Worm (Caenorhabditis elegans) whole organism, young adult: ENCODE measurements around the gene srbc-84.

Experiments
- B0019.2 ChIP-seq: fragments of 200-800 bp; sonication (Bioruptor generic); conservative IDR thresholded peaks from 2 replicates; pipeline ENCODE4 v1.3.6; 2022; ENCODE audit warnings: missing genetic modification reagents, missing genetic modification characterization, missing compliant biosample characterization
- B0035.1 ChIP-seq: sonication (generic microtip); optimal IDR thresholded peaks from 2 replicates; lab custom pipeline; 2016; ENCODE audit warnings: missing genetic modification characterization, mild to moderate bottlenecking, missing compliant biosample characterization, missing genotype, missing genetic modification reagents
- C06A6.2 ChIP-seq: fragments of 200-800 bp; sonication (Bioruptor generic); conservative IDR thresholded peaks from 2 replicates; pipeline ENCODE4 v1.3.6; 2022; ENCODE audit warnings: missing genetic modification characterization, missing compliant biosample characterization
- F10E7.11 ChIP-seq: sonication (generic microtip); optimal IDR thresholded peaks from 2 replicates; lab custom pipeline; 2017; ENCODE audit warnings: mild to moderate bottlenecking, missing genetic modification characterization, moderate library complexity, missing compliant biosample characterization
- F22D6.2 ChIP-seq: sonication (generic microtip); optimal IDR thresholded peaks from 2 replicates; lab custom pipeline; 2016; ENCODE audit warnings: mild to moderate bottlenecking, missing genetic modification characterization, missing compliant biosample characterization
- F37B4.10 ChIP-seq: fragments of 200-800 bp; sonication (Bioruptor generic); IDR thresholded peaks from 2 replicates; pipeline ENCODE4 v1.3.6; 2022; ENCODE audit warnings: missing genetic modification characterization, missing compliant biosample characterization
- F39B2.1 ChIP-seq: fragments of 200-800 bp; sonication (Bioruptor generic); IDR thresholded peaks from 2 replicates; pipeline ENCODE4 v1.3.6; 2022; ENCODE audit warnings: missing genetic modification reagents, missing genetic modification characterization, missing compliant biosample characterization
- F52B5.7 ChIP-seq: sonication (generic microtip); optimal IDR thresholded peaks from 2 replicates; lab custom pipeline; 2016; ENCODE audit warnings: mild to moderate bottlenecking, missing genetic modification characterization, missing compliant biosample characterization
- K11D2.4 ChIP-seq: fragments of 200-800 bp; sonication (Bioruptor generic); IDR thresholded peaks from 2 replicates; pipeline ENCODE4 v1.3.6; 2022; ENCODE audit warnings: missing genetic modification reagents, missing genetic modification characterization, missing compliant biosample characterization
- K12H6.12 ChIP-seq: fragments of 200-800 bp; sonication (Bioruptor generic); optimal IDR thresholded peaks from 2 replicates; lab custom pipeline; 2018; ENCODE audit warnings: mild to moderate bottlenecking, missing genetic modification characterization, missing compliant biosample characterization
- Y95B8A.8 ChIP-seq: fragments of 200-800 bp; sonication (Bioruptor generic); IDR thresholded peaks from 2 replicates; pipeline ENCODE4 v1.3.6; 2022; ENCODE audit warnings: missing genetic modification reagents, missing genetic modification characterization, missing compliant biosample characterization
- akir-1 ChIP-seq: fragments of 200-800 bp; sonication (Bioruptor generic); optimal IDR thresholded peaks from 2 replicates; lab custom pipeline; 2018; ENCODE audit warnings: mild to moderate bottlenecking, missing genetic modification characterization, moderate library complexity, missing compliant biosample characterization
- ama-1 ChIP-seq, 3 experiments: fragments of 150-350 bp in 1 of 3; sonication (generic microtip) in 2 of 3; optimal IDR thresholded peaks; 2 replicates each; lab custom pipeline; 2014 to 2018; ENCODE audit warnings: missing biosample characterization in 2 of 3, missing genetic modification characterization in 2 of 3, missing genetic modification reagents in 2 of 3
- aptf-2 ChIP-seq: fragments of 200-800 bp; sonication (Bioruptor generic); conservative IDR thresholded peaks from 2 replicates; pipeline ENCODE4 v1.3.6; 2022; ENCODE audit warnings: missing genetic modification reagents, missing genetic modification characterization, missing compliant biosample characterization
- atf-7 ChIP-seq: sonication (generic microtip); optimal IDR thresholded peaks from 2 replicates; lab custom pipeline; 2017; ENCODE audit warnings: mild to moderate bottlenecking, missing genetic modification characterization, missing compliant biosample characterization
- bed-1 ChIP-seq: fragments of 200-800 bp; sonication (Bioruptor generic); IDR thresholded peaks from 2 replicates; pipeline ENCODE4 v1.3.6; 2022; ENCODE audit warnings: missing genetic modification reagents, missing genetic modification characterization, missing compliant biosample characterization
- ccch-3 ChIP-seq: fragments of 200-800 bp; sonication (Bioruptor generic); optimal IDR thresholded peaks from 2 replicates; lab custom pipeline; 2018; ENCODE audit warnings: mild to moderate bottlenecking, missing genetic modification characterization, missing compliant biosample characterization
- cebp-2 ChIP-seq: fragments of 200-800 bp; sonication (Bioruptor generic); IDR thresholded peaks from 2 replicates; pipeline ENCODE4 v1.3.6; 2022; ENCODE audit warnings: missing genetic modification characterization, missing compliant biosample characterization
- ceh-100 ChIP-seq: fragments of 200-800 bp; sonication (Bioruptor generic); IDR thresholded peaks from 2 replicates; pipeline ENCODE4 v1.3.6; 2022; ENCODE audit warnings: missing genetic modification reagents, missing genetic modification characterization, missing compliant biosample characterization
- ceh-27 ChIP-seq: fragments of 200-800 bp; sonication (Bioruptor generic); optimal IDR thresholded peaks from 2 replicates; lab custom pipeline; 2018; ENCODE audit warnings: mild to moderate bottlenecking, missing genetic modification characterization, moderate library complexity, missing compliant biosample characterization
- ceh-58 ChIP-seq: fragments of 200-800 bp; sonication (Bioruptor generic); IDR thresholded peaks from 2 replicates; pipeline ENCODE4 v1.3.6; 2022; ENCODE audit warnings: missing genetic modification characterization, missing compliant biosample characterization
- ceh-79 ChIP-seq: sonication (generic microtip); optimal IDR thresholded peaks from 2 replicates; lab custom pipeline; 2017; ENCODE audit warnings: mild to moderate bottlenecking, missing genetic modification characterization, missing compliant biosample characterization
- ceh-91 ChIP-seq: fragments of 200-800 bp; sonication (Bioruptor generic); IDR thresholded peaks from 2 replicates; pipeline ENCODE4 v1.3.6; 2022; ENCODE audit warnings: missing genetic modification reagents, missing genetic modification characterization, missing compliant biosample characterization
- efl-1 ChIP-seq: fragments of 150-350 bp; optimal IDR thresholded peaks from 2 replicates; lab custom pipeline; 2014; ENCODE audit warnings: missing biosample characterization, missing genetic modification reagents, missing genetic modification characterization
- egl-18 ChIP-seq: fragments of 200-800 bp; sonication (Bioruptor generic); IDR thresholded peaks from 2 replicates; pipeline ENCODE4 v1.3.6; 2022; ENCODE audit warnings: missing genetic modification reagents, missing genetic modification characterization, missing compliant biosample characterization
- fkh-3 ChIP-seq: sonication (generic microtip); optimal IDR thresholded peaks from 2 replicates; lab custom pipeline; 2016; ENCODE audit warnings: mild to moderate bottlenecking, missing genetic modification characterization, missing compliant biosample characterization
- hmg-1.2 ChIP-seq: fragments of 200-800 bp; sonication (Bioruptor generic); IDR thresholded peaks from 2 replicates; pipeline ENCODE4 v1.3.6; 2022; ENCODE audit warnings: missing genetic modification reagents, missing genetic modification characterization, missing compliant biosample characterization
- let-607 ChIP-seq, 2 experiments: fragments of 200-800 bp in 1 of 2; sonication (Bioruptor generic) in 1 of 2; sonication (generic microtip) in 1 of 2; optimal IDR thresholded peaks; 2 replicates each; lab custom pipeline; 2016 to 2018; ENCODE audit warnings: mild to moderate bottlenecking in 2 of 2, missing compliant biosample characterization in 2 of 2, missing genetic modification characterization in 2 of 2, moderate library complexity in 2 of 2, missing genotype in 1 of 2
- lin-26 ChIP-seq: fragments of 200-800 bp; sonication (Bioruptor generic); IDR thresholded peaks from 2 replicates; pipeline ENCODE4 v1.3.6; 2022; ENCODE audit warnings: missing genetic modification reagents, missing genetic modification characterization, missing compliant biosample characterization
- lin-35 ChIP-seq, 3 experiments: fragments of 150-350 bp in 2 of 3; sonication (generic microtip) in 1 of 3; optimal IDR thresholded peaks; 2 replicates each; lab custom pipeline; 2014 to 2018; ENCODE audit warnings: missing biosample characterization in 3 of 3, missing genetic modification characterization in 3 of 3, missing genetic modification reagents in 3 of 3
- lin-40 ChIP-seq: sonication (generic microtip); optimal IDR thresholded peaks from 2 replicates; lab custom pipeline; 2016; ENCODE audit warnings: missing genetic modification characterization, mild to moderate bottlenecking, missing compliant biosample characterization, missing genotype, missing genetic modification reagents
- lsl-1 ChIP-seq: fragments of 200-800 bp; sonication (Bioruptor generic); optimal IDR thresholded peaks from 2 replicates; lab custom pipeline; 2018; ENCODE audit warnings: mild to moderate bottlenecking, missing genetic modification characterization, moderate library complexity, missing compliant biosample characterization
- mcd-1 ChIP-seq: fragments of 200-800 bp; sonication (Bioruptor generic); IDR thresholded peaks from 2 replicates; pipeline ENCODE4 v1.3.6; 2022; ENCODE audit warnings: missing genetic modification reagents, missing genetic modification characterization, missing compliant biosample characterization
- mxl-1 ChIP-seq: sonication (generic microtip); optimal IDR thresholded peaks from 2 replicates; lab custom pipeline; 2016; ENCODE audit warnings: missing genetic modification characterization, missing compliant biosample characterization
- nfyb-1 ChIP-seq: fragments of 200-800 bp; sonication (Bioruptor generic); IDR thresholded peaks from 2 replicates; pipeline ENCODE4 v1.3.6; 2022; ENCODE audit warnings: missing genetic modification reagents, missing genetic modification characterization, missing compliant biosample characterization
- nhr-179 ChIP-seq: sonication (generic microtip); optimal IDR thresholded peaks from 2 replicates; lab custom pipeline; 2016; ENCODE audit warnings: mild to moderate bottlenecking, missing genetic modification characterization, missing compliant biosample characterization
- pha-4 ChIP-seq: fragments of 150-350 bp; sonication (generic microtip); optimal IDR thresholded peaks from 2 replicates; lab custom pipeline; 2014; ENCODE audit warnings: missing biosample characterization, missing genetic modification reagents, missing genetic modification characterization
- sdz-38 ChIP-seq: sonication (generic microtip); optimal IDR thresholded peaks from 2 replicates; lab custom pipeline; 2016; ENCODE audit warnings: missing genotype, missing genetic modification characterization, missing compliant biosample characterization
- sea-2 ChIP-seq: fragments of 200-800 bp; sonication (Bioruptor generic); IDR thresholded peaks from 2 replicates; pipeline ENCODE4 v1.3.6; 2022; ENCODE audit warnings: missing genetic modification characterization, missing compliant biosample characterization
- snpc-4 ChIP-seq, 5 experiments: fragments of 150-350 bp in 1 of 5; sonication (generic microtip) in 4 of 5; optimal IDR thresholded peaks; 2 replicates each; lab custom pipeline; 2014 to 2018; ENCODE audit warnings: missing genetic modification characterization in 5 of 5, missing biosample characterization in 3 of 5, antibody characterized with exemption in 2 of 5, mild to moderate bottlenecking in 2 of 5, missing compliant biosample characterization in 2 of 5, missing genotype in 2 of 5, moderate library complexity in 2 of 5, missing genetic modification reagents in 1 of 5
- zim-3 ChIP-seq: sonication (generic microtip); optimal IDR thresholded peaks from 2 replicates; lab custom pipeline; 2017; ENCODE audit warnings: mild to moderate bottlenecking, missing genetic modification characterization, moderate library complexity, missing compliant biosample characterization
- ztf-18 ChIP-seq: sonication (generic microtip); optimal IDR thresholded peaks from 2 replicates; lab custom pipeline; 2016; ENCODE audit warnings: missing genotype, mild to moderate bottlenecking, missing genetic modification characterization, missing compliant biosample characterization
- ztf-26 ChIP-seq: sonication (generic microtip); optimal IDR thresholded peaks from 2 replicates; lab custom pipeline; 2017; ENCODE audit warnings: missing genetic modification characterization, missing compliant biosample characterization
- ztf-3 ChIP-seq: fragments of 200-800 bp; sonication (Bioruptor generic); optimal IDR thresholded peaks from 2 replicates; lab custom pipeline; 2018; ENCODE audit warnings: mild to moderate bottlenecking, missing genetic modification characterization, missing compliant biosample characterization

The srbc-84 gene

DNA sequence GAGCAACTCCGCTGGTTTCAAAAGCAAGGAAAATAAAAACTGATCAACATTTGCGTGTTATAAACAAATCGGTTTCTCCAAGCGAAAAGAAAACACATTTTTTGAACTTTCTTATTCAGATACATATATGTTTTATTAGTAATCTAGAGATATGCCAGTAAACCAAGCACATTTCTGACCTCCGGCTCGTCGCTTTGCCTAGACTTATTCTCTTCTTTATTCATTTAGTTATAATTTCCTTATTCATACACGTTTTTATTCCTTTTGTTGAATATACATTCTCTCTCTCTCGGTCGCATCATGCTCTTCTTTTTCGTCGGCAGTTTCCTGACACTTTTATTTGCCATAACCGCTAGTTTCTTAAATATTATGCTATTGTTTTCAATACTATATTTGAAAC is at the start of gene srbc-84:
srbc-84 (plus strand) TSS at position 301 of the 400 bp plus-strand sequence.
- TF ChIP-seq egl-18 (GFP tag; lab: Robert Waterston, UW) (no peak), C06A6.2 (no peak)

DNA sequence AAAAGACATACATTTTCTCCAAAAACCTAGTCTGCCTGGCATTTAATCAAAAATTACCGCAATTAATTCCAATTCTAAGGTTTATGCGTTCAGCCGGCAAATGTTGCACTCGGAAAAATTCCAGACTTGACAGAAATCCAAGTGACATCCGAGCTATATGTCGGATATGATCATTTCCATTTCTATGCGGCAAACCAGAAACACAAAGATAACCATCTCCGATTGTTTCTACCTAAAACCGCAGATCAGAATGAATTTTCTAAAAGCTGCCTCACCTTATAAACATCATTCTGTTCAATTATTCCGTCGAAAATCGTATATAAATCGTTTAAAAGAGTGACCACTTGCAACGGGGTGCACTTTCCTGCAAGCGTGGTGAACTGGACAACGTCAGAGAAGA is 49.7 kb upstream of the srbc-84 start:
- TF ChIP-seq pha-4 (tag; lab: Kevin White, UChicago) (no peak), F52B5.7 (tag; lab: Kevin White, UChicago) (no peak), B0019.2 (GFP tag; lab: Robert Waterston, UW) (no peak), mxl-1 (no peak), ceh-100 (GFP tag; lab: Robert Waterston, UW) (no peak), efl-1 (GFP tag; lab: Kevin White, UChicago) (no peak), nfyb-1 (no peak), lin-26 (no peak), lin-40 (no peak), mcd-1 (GFP tag; lab: Robert Waterston, UW) (no peak), ama-1 (optimal IDR thresholded peaks at IDR 0.05; lab: Kevin White, UChicago) (no peak), ama-1 (GFP tag; optimal IDR thresholded peaks at IDR 0.05; lab: Kevin White, UChicago) (no peak), ceh-79 (tag; lab: Kevin White, UChicago) (no peak), sea-2 (GFP tag; lab: Robert Waterston, UW) (no peak), akir-1 (GFP tag; lab: Kevin White, UChicago) (no peak), ztf-26 (no peak), F10E7.11 (tag; lab: Kevin White, UChicago) (no peak)

DNA sequence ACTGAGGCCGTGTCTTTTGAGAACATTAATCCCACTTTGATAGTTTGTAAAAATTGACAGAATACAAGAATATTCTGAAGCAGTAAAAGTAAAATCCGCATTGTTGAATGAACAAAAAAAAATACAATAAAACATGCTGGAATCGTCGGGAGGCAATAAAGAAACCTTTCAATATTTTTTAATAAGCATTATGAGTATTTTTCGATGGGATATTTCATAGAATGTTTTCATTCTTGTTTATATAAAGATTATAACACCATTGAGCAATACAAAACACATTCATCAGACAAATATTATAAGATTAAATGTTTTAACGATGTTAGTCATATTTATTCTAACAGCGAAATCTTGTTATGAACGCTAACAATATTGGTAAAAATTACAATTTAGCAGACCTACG is 45.1 kb upstream of the srbc-84 start, which contains the start of gene gcy-20:
gcy-20 (minus strand) TSS at position 101 of the 400 bp plus-strand sequence.
- no peak for TF ChIP-seq Y95B8A.8 (GFP tag; lab: Robert Waterston, UW)
- no peak for TF ChIP-seq K11D2.4
- no peak for TF ChIP-seq F39B2.1 (GFP tag; lab: Robert Waterston, UW)
- no peak for TF ChIP-seq fkh-3 (tag; lab: Kevin White, UChicago)
- no peak for TF ChIP-seq let-607 (tag; optimal IDR thresholded peaks at IDR 0.05; lab: Kevin White, UChicago)
- no peak for TF ChIP-seq K12H6.12 (tag; lab: Kevin White, UChicago)
- TF ChIP-seq aptf-2 = no peak
- TF ChIP-seq C06A6.2 = no peak
- TF ChIP-seq F37B4.10 = no peak
- TF ChIP-seq nfyb-1 = no peak
- TF ChIP-seq F22D6.2 = no peak
- TF ChIP-seq nhr-179 (tag; lab: Kevin White, UChicago) = no peak
- no peak for TF ChIP-seq cebp-2 (GFP tag; lab: Robert Waterston, UW)
- no peak for TF ChIP-seq zim-3 (tag; lab: Kevin White, UChicago)
- TF ChIP-seq efl-1 (GFP tag; lab: Kevin White, UChicago) = no peak
- TF ChIP-seq, all 124 proteins: peak for 0

DNA sequence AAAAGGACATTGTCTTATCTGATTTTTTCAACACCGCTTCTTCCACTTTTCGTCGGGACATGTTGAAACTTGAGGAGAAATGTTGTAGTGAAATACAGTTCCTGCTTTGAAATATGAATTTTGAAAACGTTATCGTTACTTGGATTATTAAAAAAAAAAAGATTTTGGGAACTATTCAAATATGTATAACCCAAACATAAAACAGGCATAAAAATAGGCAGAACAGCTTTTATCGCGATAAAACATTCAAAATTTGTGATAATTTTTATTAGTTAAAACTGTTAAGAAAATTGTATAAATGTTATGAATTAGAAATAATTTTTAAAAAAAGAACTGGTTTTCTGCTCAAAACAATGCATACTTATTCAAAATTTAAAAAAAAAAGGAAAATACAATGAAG is 42.4 kb upstream of the srbc-84 start, which contains the start of gene bgnt-1.3:
bgnt-1.3 (minus strand) TSS at position 101 of the 400 bp plus-strand sequence.
- TF ChIP-seq lin-40 (no peak), mcd-1 (GFP tag; lab: Robert Waterston, UW) (no peak), snpc-4 (GFP tag; optimal IDR thresholded peaks at IDR 0.05; lab: Kevin White, UChicago) (no peak), snpc-4 (tag; optimal IDR thresholded peaks at IDR 0.05; lab: Kevin White, UChicago) (no peak), atf-7 (no peak), bed-1 (GFP tag; lab: Robert Waterston, UW) (no peak), ceh-58 (GFP tag; lab: Robert Waterston, UW) (no peak), hmg-1.2 (GFP tag; lab: Robert Waterston, UW) (no peak), ztf-18 (tag; lab: Kevin White, UChicago) (no peak), sdz-38 (tag; lab: Kevin White, UChicago) (no peak), ztf-3 (no peak), lin-35 (GFP tag; optimal IDR thresholded peaks at IDR 0.05; lab: Kevin White, UChicago) (no peak), F10E7.11 (tag; lab: Kevin White, UChicago) (no peak), egl-18 (GFP tag; lab: Robert Waterston, UW) (no peak), lsl-1 (GFP tag; lab: Kevin White, UChicago) (no peak), ceh-91 (GFP tag; lab: Robert Waterston, UW) (no peak), ceh-27 (GFP tag; lab: Kevin White, UChicago) (no peak), B0035.1 (tag; lab: Kevin White, UChicago) (no peak), ccch-3 (GFP tag; lab: Kevin White, UChicago) (no peak)
- TF ChIP-seq, all 124 proteins: peak for 0
